Fruit fly (Drosophila melanogaster): ENCODE measurements around the gene CG10898.
A peak's percentile ranks its signal among the peaks of the same experiment; 100 is the strongest.

The CG10898 gene

DNA sequence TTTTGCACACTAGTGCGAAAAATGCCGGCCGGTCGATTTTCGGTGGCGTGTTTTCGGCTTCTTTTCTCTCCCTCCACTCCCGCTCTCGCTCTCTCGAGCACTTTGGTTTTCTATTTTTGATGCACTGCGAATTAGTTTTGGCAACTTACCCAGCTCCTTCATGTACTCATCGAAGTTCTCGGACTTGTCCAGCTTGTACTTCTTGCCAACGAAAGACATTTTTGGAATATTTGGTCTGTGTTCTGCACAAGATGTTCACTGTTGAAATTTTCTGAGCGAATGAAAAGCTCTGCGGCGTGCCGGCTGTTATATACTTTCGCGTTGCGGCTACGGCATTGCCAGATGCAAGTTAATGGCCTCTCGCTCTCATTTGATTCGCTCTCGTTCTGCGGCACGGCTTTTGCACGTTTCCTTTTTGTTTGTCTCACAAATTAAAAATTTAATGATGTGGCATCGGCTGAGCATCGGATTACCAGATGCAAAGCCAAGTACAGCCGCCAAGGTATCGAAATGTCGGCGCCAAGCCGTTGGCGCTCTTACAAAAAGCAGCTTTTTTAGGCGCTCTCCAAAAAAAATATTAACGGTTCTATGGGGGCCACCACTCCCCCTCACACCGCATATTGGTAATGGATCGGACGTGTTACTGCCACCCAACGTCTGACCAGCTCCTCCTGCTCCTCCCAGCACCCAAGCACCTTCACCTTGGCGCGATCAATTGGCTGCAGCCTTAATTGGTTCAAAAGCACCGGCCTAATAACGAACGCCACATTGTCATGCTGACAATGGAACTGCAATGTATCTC lies 9.4 kb downstream of the CG10898 start, which contains the start of the genes fabp and sea (continued):
- TF ChIP-seq zen2 (GFP tag; IDR thresholded peaks at IDR 0.05; ENCODE audit: partially characterized antibody) (no peak), CG9797 (GFP tag; optimal IDR thresholded peaks at IDR 0.05) (no peak), vfl (GFP tag; optimal IDR thresholded peaks at IDR 0.05) (no peak), CG13624 (GFP tag; optimal IDR thresholded peaks at IDR 0.05) (no peak), CG16815 (GFP tag; optimal IDR thresholded peaks at IDR 0.05) (no peak), salm (tag; optimal IDR thresholded peaks at IDR 0.05) (no peak), bcd (GFP tag; optimal IDR thresholded peaks at IDR 0.05) (no peak), Fer3 (tag; optimal IDR thresholded peaks at IDR 0.05) (no peak), Kr (GFP tag; optimal IDR thresholded peaks at IDR 0.05) (no peak), p53 (GFP tag; optimal IDR thresholded peaks at IDR 0.05) (no peak), hbn (GFP tag; IDR thresholded peaks at IDR 0.05; ENCODE audit: partially characterized antibody) (no peak), CHES-1-like (GFP tag; optimal IDR thresholded peaks at IDR 0.05) (no peak), CG3407 (GFP tag; optimal IDR thresholded peaks at IDR 0.05) (no peak), row (GFP tag; IDR thresholded peaks at IDR 0.05) (no peak), croc (GFP tag; conservative IDR thresholded peaks at IDR 0.05) (no peak), CG6791 (GFP tag; IDR thresholded peaks at IDR 0.05; ENCODE audit: partially characterized antibody) (0 out of 3 replicates have a peak, but pooled peaks have one; percentile 23), CG17359 (tag; optimal IDR thresholded peaks at IDR 0.05) (no peak), CG10431 (GFP tag; optimal IDR thresholded peaks at IDR 0.05) (no peak), CG18262 (tag; optimal IDR thresholded peaks at IDR 0.05) (no peak), CG2120 (GFP tag; optimal IDR thresholded peaks at IDR 0.05) (no peak), Pdp1 (GFP tag; optimal IDR thresholded peaks at IDR 0.05) (peak in 1 of 2 experiments; percentile 44), fru (optimal IDR thresholded peaks at IDR 0.05) (no peak), CG17612 (GFP tag; IDR thresholded peaks at IDR 0.05) (no peak), CG4707 (GFP tag; optimal IDR thresholded peaks at IDR 0.05) (no peak), CG11560 (tag; IDR thresholded peaks at IDR 0.05) (no peak), Ptx1 (GFP tag; IDR thresholded peaks at IDR 0.05) (no peak), Hmr (GFP tag; optimal IDR thresholded peaks at IDR 0.05) (peak; percentile 35), rib (GFP tag; IDR thresholded peaks at IDR 0.05) (peak; percentile 68), yki (optimal IDR thresholded peaks at IDR 0.05) (no peak), Hr78 (GFP tag; optimal IDR thresholded peaks at IDR 0.05) (no peak), CG12391 (tag; optimal IDR thresholded peaks at IDR 0.05) (no peak), ap (GFP tag; IDR thresholded peaks at IDR 0.05) (no peak), CG32532 (GFP tag; IDR thresholded peaks at IDR 0.05) (peak; percentile 33; the same call in 1 of the 2 replicates), CG31224 (GFP tag; IDR thresholded peaks at IDR 0.05) (no peak), CG2889 (GFP tag; IDR thresholded peaks at IDR 0.05) (no peak), bigmax (GFP tag; optimal IDR thresholded peaks at IDR 0.05) (no peak), CG31441 (GFP tag; IDR thresholded peaks at IDR 0.05) (no peak), D19A (tag; optimal IDR thresholded peaks at IDR 0.05) (no peak), CG7271 (tag; optimal IDR thresholded peaks at IDR 0.05) (no peak), ab (GFP tag; optimal IDR thresholded peaks at IDR 0.05) (no peak), CG4424 (GFP tag; optimal IDR thresholded peaks at IDR 0.05) (no peak), CG17802 (tag; optimal IDR thresholded peaks at IDR 0.05) (no peak), CG9437 (GFP tag; optimal IDR thresholded peaks at IDR 0.05) (no peak), CG12299 (tag; optimal IDR thresholded peaks at IDR 0.05) (no peak), Bgb (GFP tag; IDR thresholded peaks at IDR 0.05; ENCODE audit: partially characterized antibody) (no peak), CG10654 (GFP tag; optimal IDR thresholded peaks at IDR 0.05) (no peak), btn (GFP tag; optimal IDR thresholded peaks at IDR 0.05) (no peak), br (optimal IDR thresholded peaks at IDR 0.05) (no peak), E2f2 (GFP tag; IDR thresholded peaks at IDR 0.05) (peak; percentile 32; the same call in 1 of the 2 replicates), CG6254 (GFP tag; optimal IDR thresholded peaks at IDR 0.05) (no peak), ro (GFP tag; IDR thresholded peaks at IDR 0.05) (no peak)

Data from whole organism, embryonic.